Worm (Caenorhabditis elegans) whole organism, late embryonic: ENCODE measurements around the gene Y75B8A.7.

Source experiments
- C08G9.2 ChIP-seq: sonication (generic microtip); optimal IDR thresholded peaks from 2 replicates; lab custom pipeline; 2016; ENCODE audit warnings: mild to moderate bottlenecking, missing genetic modification characterization, moderate library complexity, missing compliant biosample characterization
- F13H6.1 ChIP-seq: sonication (generic microtip); optimal IDR thresholded peaks from 2 replicates; lab custom pipeline; 2016; ENCODE audit warnings: missing genetic modification characterization, missing compliant biosample characterization
- K02D7.2 ChIP-seq: sonication (generic microtip); optimal IDR thresholded peaks from 2 replicates; lab custom pipeline; 2017; ENCODE audit warnings: mild to moderate bottlenecking, missing genetic modification characterization, missing compliant biosample characterization
- K09A11.1 ChIP-seq: sonication (generic microtip); optimal IDR thresholded peaks from 2 replicates; lab custom pipeline; 2017; ENCODE audit warnings: antibody characterized with exemption, mild to moderate bottlenecking, missing genetic modification characterization, missing compliant biosample characterization; ENCODE audit not compliant: insufficient read depth
- T23F11.4 ChIP-seq: fragments of 200-800 bp; sonication (Bioruptor generic); optimal IDR thresholded peaks from 2 replicates; lab custom pipeline; 2018; ENCODE audit warnings: mild to moderate bottlenecking, missing genetic modification characterization, missing compliant biosample characterization
- Y22D7AL.16 ChIP-seq: sonication (generic microtip); optimal IDR thresholded peaks from 2 replicates; lab custom pipeline; 2016; ENCODE audit warnings: missing genetic modification characterization, missing compliant biosample characterization
- ahr-1 ChIP-seq: sonication (generic microtip); optimal IDR thresholded peaks from 2 replicates; lab custom pipeline; 2016; ENCODE audit warnings: missing genetic modification characterization, missing compliant biosample characterization
- ceh-19 ChIP-seq: fragments of 200-800 bp; sonication (Bioruptor generic); optimal IDR thresholded peaks from 2 replicates; lab custom pipeline; 2018; ENCODE audit warnings: mild to moderate bottlenecking, missing genetic modification characterization, missing compliant biosample characterization
- ceh-22 ChIP-seq: sonication (generic microtip); optimal IDR thresholded peaks from 2 replicates; lab custom pipeline; 2017; ENCODE audit warnings: missing biosample characterization, missing genetic modification characterization
- ceh-31 ChIP-seq: sonication (generic microtip); optimal IDR thresholded peaks from 2 replicates; lab custom pipeline; 2016; ENCODE audit warnings: missing genetic modification characterization, missing compliant biosample characterization
- ceh-34 ChIP-seq: sonication (generic microtip); optimal IDR thresholded peaks from 2 replicates; lab custom pipeline; 2016; ENCODE audit warnings: mild to moderate bottlenecking, missing genetic modification characterization, missing compliant biosample characterization
- ceh-45 ChIP-seq: fragments of 200-800 bp; sonication (Bioruptor generic); IDR thresholded peaks from 2 replicates; pipeline ENCODE4 v1.3.6; 2022; ENCODE audit warnings: missing genetic modification reagents, missing genetic modification characterization, missing compliant biosample characterization
- ceh-6 ChIP-seq: fragments of 200-800 bp; sonication (Bioruptor generic); optimal IDR thresholded peaks from 2 replicates; lab custom pipeline; 2018; ENCODE audit warnings: mild to moderate bottlenecking, missing genetic modification characterization, missing compliant biosample characterization
- dve-1 ChIP-seq: sonication (generic microtip); optimal IDR thresholded peaks from 2 replicates; lab custom pipeline; 2017; ENCODE audit warnings: antibody characterized with exemption, mild to moderate bottlenecking, missing genetic modification characterization, missing compliant biosample characterization
- elt-4 ChIP-seq: sonication (generic microtip); optimal IDR thresholded peaks from 2 replicates; lab custom pipeline; 2016; ENCODE audit warnings: missing genetic modification characterization, missing compliant biosample characterization
- ets-4 ChIP-seq: sonication (generic microtip); optimal IDR thresholded peaks from 2 replicates; lab custom pipeline; 2016; ENCODE audit warnings: missing genetic modification characterization, missing compliant biosample characterization
- fax-1 ChIP-seq: sonication (generic microtip); optimal IDR thresholded peaks from 2 replicates; lab custom pipeline; 2016; ENCODE audit warnings: missing genotype, missing genetic modification characterization, missing compliant biosample characterization
- fkh-6 ChIP-seq: sonication (generic microtip); optimal IDR thresholded peaks from 2 replicates; lab custom pipeline; 2016; ENCODE audit warnings: missing genetic modification characterization, missing compliant biosample characterization
- hlh-30 ChIP-seq: sonication (generic microtip); optimal IDR thresholded peaks from 2 replicates; lab custom pipeline; 2017; ENCODE audit warnings: antibody characterized with exemption, missing genetic modification characterization, missing compliant biosample characterization; ENCODE audit not compliant: insufficient read depth
- lim-6 ChIP-seq: sonication (generic microtip); optimal IDR thresholded peaks from 2 replicates; lab custom pipeline; 2016; ENCODE audit warnings: missing genetic modification characterization, missing compliant biosample characterization
- lin-11 ChIP-seq: fragments of 200-800 bp; sonication (Bioruptor generic); optimal IDR thresholded peaks from 2 replicates; lab custom pipeline; 2018; ENCODE audit warnings: mild to moderate bottlenecking, missing genetic modification characterization, missing compliant biosample characterization
- madf-2 ChIP-seq: sonication (generic microtip); optimal IDR thresholded peaks from 2 replicates; lab custom pipeline; 2017; ENCODE audit warnings: missing genetic modification characterization, missing compliant biosample characterization
- nfya-1 ChIP-seq: sonication (generic microtip); optimal IDR thresholded peaks from 2 replicates; lab custom pipeline; 2017; ENCODE audit warnings: missing genetic modification characterization, mild to moderate bottlenecking, missing compliant biosample characterization, antibody characterized with exemption, moderate library complexity
- pag-3 ChIP-seq: sonication (generic microtip); optimal IDR thresholded peaks from 2 replicates; lab custom pipeline; 2016; ENCODE audit warnings: missing compliant biosample characterization, missing genetic modification characterization, borderline replicate concordance
- pat-9 ChIP-seq: fragments of 200-800 bp; sonication (Bioruptor generic); optimal IDR thresholded peaks from 2 replicates; lab custom pipeline; 2018; ENCODE audit warnings: mild to moderate bottlenecking, missing genetic modification characterization, moderate library complexity, missing compliant biosample characterization
- pha-2 ChIP-seq: sonication (generic microtip); optimal IDR thresholded peaks from 2 replicates; lab custom pipeline; 2017; ENCODE audit warnings: mild to moderate bottlenecking, missing genetic modification characterization, missing compliant biosample characterization
- pha-4 ChIP-seq: fragments of 150-350 bp; optimal IDR thresholded peaks from 2 replicates; lab custom pipeline; 2018; ENCODE audit warnings: missing biosample characterization, missing genetic modification reagents, missing genetic modification characterization
- pqm-1 ChIP-seq: sonication (generic microtip); optimal IDR thresholded peaks from 2 replicates; lab custom pipeline; 2016; ENCODE audit warnings: missing genetic modification characterization, missing compliant biosample characterization
- pros-1 ChIP-seq: fragments of 150-350 bp; optimal IDR thresholded peaks from 2 replicates; lab custom pipeline; 2014; ENCODE audit warnings: missing biosample characterization, missing genetic modification reagents, missing genetic modification characterization
- ref-2 ChIP-seq: sonication (generic microtip); optimal IDR thresholded peaks from 2 replicates; lab custom pipeline; 2016; ENCODE audit warnings: missing genetic modification characterization, missing compliant biosample characterization
- rnt-1 ChIP-seq: sonication (generic microtip); optimal IDR thresholded peaks from 2 replicates; lab custom pipeline; 2016; ENCODE audit warnings: missing genetic modification characterization, missing compliant biosample characterization
- sox-2 ChIP-seq: fragments of 200-800 bp; sonication (Bioruptor generic); IDR thresholded peaks from 2 replicates; pipeline ENCODE4 v1.3.6; 2022; ENCODE audit warnings: missing genetic modification reagents, missing genetic modification characterization, missing compliant biosample characterization
- tbx-2 ChIP-seq: sonication (generic microtip); optimal IDR thresholded peaks from 2 replicates; lab custom pipeline; 2016; ENCODE audit warnings: missing genetic modification characterization, missing compliant biosample characterization
- ttx-3 ChIP-seq: sonication (generic microtip); optimal IDR thresholded peaks from 2 replicates; lab custom pipeline; 2016; ENCODE audit warnings: missing genetic modification reagents, missing genetic modification characterization, missing compliant biosample characterization
- unc-55 ChIP-seq: sonication (generic microtip); optimal IDR thresholded peaks from 2 replicates; lab custom pipeline; 2017; ENCODE audit warnings: missing biosample characterization, missing genetic modification reagents, missing genetic modification characterization

Y75B8A.7 gene

ce11 chrIII:12152599-12152998 lies at the start of gene Y75B8A.7:
TSS of gene Y75B8A.7 (plus strand) at chrIII:12152899.
- TF ChIP-seq pag-3 (tag; lab: Kevin White, UChicago) = no peak
- TF ChIP-seq T23F11.4 = no peak
- no peak for TF ChIP-seq ceh-45 (GFP tag; lab: Robert Waterston, UW)
- TF ChIP-seq sox-2 = no peak
- no peak for TF ChIP-seq rnt-1 (tag; lab: Kevin White, UChicago)
- no peak for TF ChIP-seq ceh-34 (tag; lab: Kevin White, UChicago)
- TF ChIP-seq nfya-1 (tag; lab: Kevin White, UChicago) = no peak
- no peak for TF ChIP-seq fax-1

- TF ChIP-seq pqm-1 (tag; lab: Kevin White, UChicago) (no peak), C08G9.2 (no peak), ceh-19 (GFP tag; lab: Kevin White, UChicago) (no peak), elt-4 (no peak), ceh-45 (GFP tag; lab: Robert Waterston, UW) (no peak), dve-1 (tag; lab: Kevin White, UChicago) (no peak), F13H6.1 (no peak), pha-4 (tag; lab: Kevin White, UChicago) (no peak), K09A11.1 (no peak), ahr-1 (tag; lab: Kevin White, UChicago) (no peak), Y22D7AL.16 (no peak), tbx-2 (no peak), ets-4 (no peak), ref-2 (tag; lab: Kevin White, UChicago) (no peak), ceh-22 (tag; lab: Kevin White, UChicago) (no peak), ceh-6 (GFP tag; lab: Kevin White, UChicago) (no peak)
Observed at ce11 chrIII:12107441-12107840, 45.3 kb upstream of the Y75B8A.7 start, which contains the start of the genes cest-12 and lonp-2. TSS of gene cest-12 (minus strand) at chrIII:12107541. TSS of gene lonp-2 (plus strand) at chrIII:12107774.

ce11 chrIII:12118381-12118780 lies 34.3 kb upstream of the Y75B8A.7 start, which contains the start of gene lron-12:
TSS of gene lron-12 (minus strand) at chrIII:12118481.
- TF ChIP-seq ceh-19 (GFP tag; lab: Kevin White, UChicago) (no peak), dve-1 (tag; lab: Kevin White, UChicago) (no peak), pros-1 (no peak), pat-9 (tag; lab: Kevin White, UChicago) (no peak), lim-6 (tag; lab: Kevin White, UChicago) (no peak), T23F11.4 (no peak), madf-2 (tag; lab: Kevin White, UChicago) (no peak), tbx-2 (no peak), K02D7.2 (tag; lab: Kevin White, UChicago) (no peak), ceh-31 (tag; lab: Kevin White, UChicago) (no peak), pha-2 (tag; lab: Kevin White, UChicago) (no peak), hlh-30 (tag; lab: Kevin White, UChicago) (no peak), lin-11 (tag; lab: Kevin White, UChicago) (no peak), F13H6.1 (no peak), ceh-34 (tag; lab: Kevin White, UChicago) (no peak)

- TF ChIP-seq ceh-34 (tag; lab: Kevin White, UChicago) (peak; percentile 30), ceh-6 (GFP tag; lab: Kevin White, UChicago) (no peak), fkh-6 (tag; lab: Kevin White, UChicago) (no peak), unc-55 (GFP tag; lab: Kevin White, UChicago) (peak; percentile 51), ahr-1 (tag; lab: Kevin White, UChicago) (no peak)
- TF ChIP-seq, all 69 proteins: peak for 2
Observed at ce11 chrIII:12119625-12120024, 33.1 kb upstream of the Y75B8A.7 start.

- TF ChIP-seq ceh-34 (tag; lab: Kevin White, UChicago) (peak; percentile 32), ttx-3 (tag; lab: Kevin White, UChicago) (no peak)
Observed at ce11 chrIII:12121177-12121576, 31.5 kb upstream of the Y75B8A.7 start.
